Fruit fly (Drosophila melanogaster): Measurements from ENCODE around the gene cdm.

cdm gene

dm6 chr3R:18223434-18223833 is 40.2 kb upstream of the cdm start, which contains the start of the genes mTerf5 and Non3 (continued):
- TF ChIP-seq CG13424 (tag; optimal IDR thresholded peaks at IDR 0.05), result peak; percentile 75
- TF ChIP-seq CG10431 (GFP tag; optimal IDR thresholded peaks at IDR 0.05), result no peak
- TF ChIP-seq CG15601 (tag; optimal IDR thresholded peaks at IDR 0.05), result peak; percentile 54
- TF ChIP-seq CG1603 (tag; optimal IDR thresholded peaks at IDR 0.05), result no peak
- TF ChIP-seq CG4617 (GFP tag; optimal IDR thresholded peaks at IDR 0.05; ENCODE audit: borderline replicate concordance), result peak; percentile 61
- peak; percentile 86 for TF ChIP-seq MBD-R2 (GFP tag; IDR thresholded peaks at IDR 0.05)
- TF ChIP-seq B-H1 (GFP tag; IDR thresholded peaks at IDR 0.05), result no peak
- peak; percentile 27 for TF ChIP-seq tap (tag; optimal IDR thresholded peaks at IDR 0.05)
- peak; percentile 17 for TF ChIP-seq CG16815 (GFP tag; optimal IDR thresholded peaks at IDR 0.05)
- peak; percentile 78 for TF ChIP-seq CG6791 (GFP tag; IDR thresholded peaks at IDR 0.05; ENCODE audit: partially characterized antibody)
- TF ChIP-seq CG32772 (GFP tag; IDR thresholded peaks at IDR 0.05), result 0 out of 2 replicates have a peak, but pooled peaks have one; percentile 15
- no peak for TF ChIP-seq CG4282 (GFP tag; optimal IDR thresholded peaks at IDR 0.05)
- TF ChIP-seq Sox100B (GFP tag; optimal IDR thresholded peaks at IDR 0.05), result peak; percentile 5
- TF ChIP-seq CG15479 (GFP tag; optimal IDR thresholded peaks at IDR 0.05), result no peak
- no peak for TF ChIP-seq so (GFP tag; IDR thresholded peaks at IDR 0.05)
- TF ChIP-seq CG30020 (tag; optimal IDR thresholded peaks at IDR 0.05), result peak; percentile 57
- 0 out of 2 replicates have a peak, but pooled peaks have one; percentile 24 for TF ChIP-seq Drgx (GFP tag; IDR thresholded peaks at IDR 0.05)
- no peak for TF ChIP-seq Gsc (GFP tag; IDR thresholded peaks at IDR 0.05)
- TF ChIP-seq Bdp1 (GFP tag; optimal IDR thresholded peaks at IDR 0.05), result peak; percentile 12
- peak; percentile 82 for TF ChIP-seq Opbp (GFP tag; IDR thresholded peaks at IDR 0.05; ENCODE audit: partially characterized antibody)
- peak; percentile 75 for TF ChIP-seq CG12659 (GFP tag; optimal IDR thresholded peaks at IDR 0.05)
- TF ChIP-seq CG15011 (GFP tag; optimal IDR thresholded peaks at IDR 0.05), result no peak
- peak; percentile 12 for TF ChIP-seq exex (tag; optimal IDR thresholded peaks at IDR 0.05)
- TF ChIP-seq Neu2 (GFP tag; optimal IDR thresholded peaks at IDR 0.05; ENCODE audit: borderline replicate concordance), result no peak
- peak; percentile 76; the same call in 2 of the 3 replicates for TF ChIP-seq CG7963 (GFP tag; IDR thresholded peaks at IDR 0.05; ENCODE audit: partially characterized antibody)
- no peak for TF ChIP-seq dan (GFP tag; IDR thresholded peaks at IDR 0.05)
- peak; percentile 61 for TF ChIP-seq CG8388 (GFP tag; optimal IDR thresholded peaks at IDR 0.05)
- TF ChIP-seq eve (GFP tag; optimal IDR thresholded peaks at IDR 0.05), result no peak
- peak; percentile 46 for TF ChIP-seq CG9215 (GFP tag; IDR thresholded peaks at IDR 0.05)
- TF ChIP-seq repo (GFP tag; optimal IDR thresholded peaks at IDR 0.05), result peak; percentile 18
- no peak for TF ChIP-seq usp (GFP tag; optimal IDR thresholded peaks at IDR 0.05)
- TF ChIP-seq Med (GFP tag), result peak; percentile 70
- TF ChIP-seq fd96Cb (tag; optimal IDR thresholded peaks at IDR 0.05), result peak; percentile 40
- no peak for TF ChIP-seq fru (optimal IDR thresholded peaks at IDR 0.05)
- TF ChIP-seq HmgZ (tag; optimal IDR thresholded peaks at IDR 0.05), result peak; percentile 55
- peak; percentile 69 for TF ChIP-seq CG11504 (tag; optimal IDR thresholded peaks at IDR 0.05)
- peak; percentile 85 for TF ChIP-seq inv (GFP tag; IDR thresholded peaks at IDR 0.05; ENCODE audit: partially characterized antibody)
- peak; percentile 60 for TF ChIP-seq Hmr (GFP tag; optimal IDR thresholded peaks at IDR 0.05)
- TF ChIP-seq CG17359 (tag; optimal IDR thresholded peaks at IDR 0.05), result peak; percentile 38
- no peak for TF ChIP-seq cg (GFP tag; optimal IDR thresholded peaks at IDR 0.05)
- no peak for TF ChIP-seq ftz-f1 (GFP tag; optimal IDR thresholded peaks at IDR 0.05)
- TF ChIP-seq Optix (GFP tag; IDR thresholded peaks at IDR 0.05), result peak; percentile 37; the same call in 1 of the 3 replicates
- peak; percentile 50; the same call in 1 of the 2 replicates for TF ChIP-seq CG14441 (GFP tag; IDR thresholded peaks at IDR 0.05)
- TF ChIP-seq CG1832 (GFP tag; optimal IDR thresholded peaks at IDR 0.05), result no peak
- TF ChIP-seq CG11723 (GFP tag; optimal IDR thresholded peaks at IDR 0.05), result peak; percentile 21
- peak; percentile 56; the same call in 2 of the 4 replicates for TF ChIP-seq Gug (GFP tag; IDR thresholded peaks at IDR 0.05)
- TF ChIP-seq kah (GFP tag; optimal IDR thresholded peaks at IDR 0.05), result peak; percentile 71
- TF ChIP-seq CG10543 (GFP tag; optimal IDR thresholded peaks at IDR 0.05), result peak; percentile 33
- TF ChIP-seq hbn (GFP tag; IDR thresholded peaks at IDR 0.05; ENCODE audit: partially characterized antibody), result peak; percentile 83
- TF ChIP-seq luna (GFP tag; optimal IDR thresholded peaks at IDR 0.05), result no peak
